Worm (Caenorhabditis elegans): ENCODE measurements around the gene cpar-1.

cpar-1 gene

DNA sequence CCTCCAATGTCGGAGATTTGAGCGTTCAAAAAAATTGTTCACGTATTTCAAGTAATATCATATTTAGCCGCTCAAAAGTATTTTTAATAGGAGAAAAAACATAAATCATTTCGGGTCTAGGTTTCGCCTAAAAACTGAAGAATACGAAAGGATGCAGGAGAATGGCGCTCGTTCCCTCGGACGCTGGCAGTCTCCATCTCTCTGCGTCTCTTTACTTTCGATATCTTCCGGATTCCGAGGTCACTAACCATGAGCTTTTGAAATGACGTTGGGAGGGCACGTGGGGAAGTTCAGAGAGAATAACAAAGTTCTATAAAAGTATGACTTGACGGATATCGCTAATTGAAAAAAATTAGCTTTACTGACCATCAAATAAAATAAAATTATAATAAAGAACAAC lies 42.9 kb upstream of the cpar-1 start (continued):
- no peak for TF ChIP-seq sem-4 (tag; optimal IDR thresholded peaks at IDR 0.05)
- TF ChIP-seq mdl-1 (tag; optimal IDR thresholded peaks at IDR 0.05), result peak; percentile 22 to 67
- no peak for TF ChIP-seq zag-1 (tag; optimal IDR thresholded peaks at IDR 0.05)
- no peak for TF ChIP-seq lin-39 (tag; optimal IDR thresholded peaks at IDR 0.05)
- no peak for TF ChIP-seq snpc-4 (tag; optimal IDR thresholded peaks at IDR 0.05)
- no peak for TF ChIP-seq gmeb-1 (tag; optimal IDR thresholded peaks at IDR 0.05)
- TF ChIP-seq sma-9 (GFP tag; optimal IDR thresholded peaks at IDR 0.05), result peak; percentile 1
- TF ChIP-seq sma-9 (tag; optimal IDR thresholded peaks at IDR 0.05), result no peak
- TF ChIP-seq blmp-1 (tag; optimal IDR thresholded peaks at IDR 0.05; ENCODE audit: insufficient read depth), result no peak
- no peak for TF ChIP-seq Y55F3AM.14 (GFP tag; optimal IDR thresholded peaks at IDR 0.05)

DNA sequence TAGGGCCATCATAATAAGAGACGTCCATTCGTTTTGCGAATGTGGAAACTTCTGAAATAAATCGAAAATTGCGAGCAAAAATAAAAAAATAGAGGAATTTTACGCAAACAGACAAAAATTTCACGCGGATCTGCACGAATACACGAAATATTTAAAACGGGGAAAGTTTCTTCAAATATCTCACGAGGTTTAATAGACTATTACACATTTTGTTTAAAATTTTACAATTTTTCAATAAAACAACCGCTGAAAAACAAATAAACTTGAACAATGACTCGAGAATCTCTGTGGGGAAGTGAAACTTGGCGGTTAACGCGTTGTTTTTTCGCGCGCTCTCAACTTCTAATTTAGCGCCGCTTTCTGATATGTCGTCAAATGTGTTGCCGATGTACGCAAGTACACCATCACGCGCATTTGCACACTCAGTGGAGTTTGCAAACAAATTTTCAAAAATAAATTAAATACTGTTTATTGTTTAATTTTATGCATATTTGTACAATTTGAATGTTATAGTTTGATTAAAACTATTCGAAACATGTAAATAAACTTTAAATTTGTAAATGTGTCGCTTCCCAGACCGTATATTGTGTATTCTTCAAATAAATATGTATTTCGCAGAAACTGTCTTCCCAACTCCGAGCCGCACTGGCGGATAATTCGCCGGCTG lies 40.6 kb upstream of the cpar-1 start, which contains the start of the genes gpr-2 and rgr-1:
Gene gpr-2, minus strand, starts transcription at position 51 of the 667 bp plus-strand sequence.
Gene rgr-1, plus strand, starts transcription at position 617 of the 667 bp plus-strand sequence.
- TF ChIP-seq C34F6.9 (tag; optimal IDR thresholded peaks at IDR 0.05) (no peak), lin-11 (tag; optimal IDR thresholded peaks at IDR 0.05) (peak; percentile 12), lsy-2 (tag; optimal IDR thresholded peaks at IDR 0.05) (peak in 1 of 2 experiments; percentile 33), peb-1 (tag; optimal IDR thresholded peaks at IDR 0.05) (no peak), aly-2 (tag; optimal IDR thresholded peaks at IDR 0.05) (no peak), ceh-82 (tag; optimal IDR thresholded peaks at IDR 0.05) (no peak), unc-62 (GFP tag; optimal IDR thresholded peaks at IDR 0.05) (no peak), egl-27 (tag; optimal IDR thresholded peaks at IDR 0.05) (no peak), elt-1 (tag; optimal IDR thresholded peaks at IDR 0.05) (no peak), nhr-23 (tag; optimal IDR thresholded peaks at IDR 0.05) (no peak), nhr-237 (tag; optimal IDR thresholded peaks at IDR 0.05) (no peak), nhr-25 (tag; optimal IDR thresholded peaks at IDR 0.05) (no peak), unc-55 (GFP tag; optimal IDR thresholded peaks at IDR 0.05) (peak; percentile 52), mab-5 (tag; optimal IDR thresholded peaks at IDR 0.05) (no peak), ztf-11 (tag; optimal IDR thresholded peaks at IDR 0.05) (no peak), nhr-21 (tag; optimal IDR thresholded peaks at IDR 0.05) (no peak), unc-39 (tag; optimal IDR thresholded peaks at IDR 0.05) (no peak), sma-3 (GFP tag; optimal IDR thresholded peaks at IDR 0.05) (no peak), lin-39 (tag; optimal IDR thresholded peaks at IDR 0.05) (no peak), ZK546.5 (tag; optimal IDR thresholded peaks at IDR 0.05) (no peak), sem-4 (tag; optimal IDR thresholded peaks at IDR 0.05) (no peak), nhr-11 (tag; optimal IDR thresholded peaks at IDR 0.05) (no peak), nhr-77 (tag; optimal IDR thresholded peaks at IDR 0.05) (no peak), ztf-4 (tag; optimal IDR thresholded peaks at IDR 0.05) (no peak), dmd-4 (tag; optimal IDR thresholded peaks at IDR 0.05) (no peak), nhr-12 (tag; optimal IDR thresholded peaks at IDR 0.05) (no peak), nhr-129 (tag; optimal IDR thresholded peaks at IDR 0.05) (peak; percentile 32), snpc-4 (tag; optimal IDR thresholded peaks at IDR 0.05) (no peak), mbf-1 (tag; optimal IDR thresholded peaks at IDR 0.05) (no peak), nhr-10 (tag; optimal IDR thresholded peaks at IDR 0.05) (no peak), sma-9 (GFP tag; optimal IDR thresholded peaks at IDR 0.05) (no peak), sma-9 (tag; optimal IDR thresholded peaks at IDR 0.05) (no peak), skn-1 (tag; optimal IDR thresholded peaks at IDR 0.05) (no peak), mdl-1 (tag; optimal IDR thresholded peaks at IDR 0.05) (no peak), F13H6.1 (tag; optimal IDR thresholded peaks at IDR 0.05) (no peak), alr-1 (tag; optimal IDR thresholded peaks at IDR 0.05) (no peak), gmeb-1 (tag; optimal IDR thresholded peaks at IDR 0.05) (peak; percentile 82), R02D3.7 (tag; optimal IDR thresholded peaks at IDR 0.05) (no peak), ceh-16 (tag; optimal IDR thresholded peaks at IDR 0.05) (no peak), fos-1 (tag; optimal IDR thresholded peaks at IDR 0.05) (no peak), crh-2 (tag; optimal IDR thresholded peaks at IDR 0.05) (no peak), blmp-1 (tag; optimal IDR thresholded peaks at IDR 0.05; ENCODE audit: insufficient read depth) (no peak), lin-13 (GFP tag; optimal IDR thresholded peaks at IDR 0.05) (peak; percentile 11), elt-3 (tag; optimal IDR thresholded peaks at IDR 0.05) (no peak), Y55F3AM.14 (GFP tag; optimal IDR thresholded peaks at IDR 0.05) (no peak), zag-1 (tag; optimal IDR thresholded peaks at IDR 0.05) (no peak), nhr-6 (tag; optimal IDR thresholded peaks at IDR 0.05) (no peak), ztf-1 (GFP tag; conservative IDR thresholded peaks at IDR 0.05) (no peak), ama-1 (optimal IDR thresholded peaks at IDR 0.05) (no peak)

Measured in whole organism, L2 larva.